Fruit fly (Drosophila melanogaster) whole organism, prepupa: ENCODE results near the gene AstC.

Experiments used
- Blimp-1 ChIP-seq: fragments of 200-800 bp; sonication (Bioruptor generic); optimal IDR thresholded peaks from 3 replicates; lab custom pipeline; 2017; ENCODE audit warnings: missing biosample characterization, missing genetic modification characterization, mild to moderate bottlenecking, moderate library complexity, missing genetic modification reagents
- CG10631 ChIP-seq: fragments of 200-800 bp; sonication (Bioruptor generic); optimal IDR thresholded peaks from 2 replicates; lab custom pipeline; 2016; ENCODE audit warnings: missing biosample characterization, missing genetic modification characterization
- CG10669 ChIP-seq: fragments of 200-800 bp; sonication (Bioruptor generic); optimal IDR thresholded peaks from 3 replicates; lab custom pipeline; 2018; ENCODE audit warnings: missing biosample characterization, mild to moderate bottlenecking, missing genetic modification characterization, moderate library complexity
- CG11294 ChIP-seq: fragments of 200-800 bp; sonication (Bioruptor generic); IDR thresholded peaks from 2 replicates; pipeline ENCODE4 v1.3.6; 2022; ENCODE audit warnings: missing biosample characterization, missing genetic modification characterization
- CG11902 ChIP-seq: fragments of 200-800 bp; sonication (Bioruptor generic); optimal IDR thresholded peaks from 3 replicates; lab custom pipeline; 2016; ENCODE audit warnings: missing biosample characterization, missing genetic modification characterization
- CG15336 ChIP-seq: fragments of 200-800 bp; sonication (Bioruptor generic); IDR thresholded peaks from 2 replicates; pipeline ENCODE4 v1.3.6; 2022; ENCODE audit warnings: missing biosample characterization, missing genetic modification characterization
- CG1621 ChIP-seq: fragments of 200-800 bp; sonication (Bioruptor generic); optimal IDR thresholded peaks from 3 replicates; lab custom pipeline; 2018; ENCODE audit warnings: missing biosample characterization, mild to moderate bottlenecking, missing genetic modification characterization
- CG16779 ChIP-seq: fragments of 200-800 bp; sonication (Bioruptor generic); optimal IDR thresholded peaks from 3 replicates; lab custom pipeline; 2017; ENCODE audit warnings: missing biosample characterization, mild to moderate bottlenecking, missing genetic modification characterization
- CG32006 ChIP-seq: fragments of 200-800 bp; sonication (Bioruptor generic); optimal IDR thresholded peaks from 3 replicates; lab custom pipeline; 2017; ENCODE audit warnings: missing biosample characterization, mild to moderate bottlenecking, missing genetic modification characterization
- CG3919 ChIP-seq: fragments of 200-800 bp; sonication (Bioruptor generic); optimal IDR thresholded peaks from 3 replicates; lab custom pipeline; 2016; ENCODE audit warnings: missing biosample characterization, missing genetic modification characterization
- CG6276 ChIP-seq: fragments of 200-800 bp; sonication (Bioruptor generic); optimal IDR thresholded peaks from 2 replicates; lab custom pipeline; 2017; ENCODE audit warnings: missing biosample characterization, mild to moderate bottlenecking, missing genetic modification characterization
- CG6792 ChIP-seq: fragments of 200-800 bp; sonication (Bioruptor generic); optimal IDR thresholded peaks from 3 replicates; lab custom pipeline; 2016; ENCODE audit warnings: missing biosample characterization, missing genetic modification characterization
- CG6808 ChIP-seq: fragments of 200-800 bp; sonication (Bioruptor generic); optimal IDR thresholded peaks from 3 replicates; lab custom pipeline; 2017; ENCODE audit warnings: missing biosample characterization, missing genetic modification characterization, mild to moderate bottlenecking, moderate library complexity, missing genetic modification reagents
- CG7368 ChIP-seq: fragments of 200-800 bp; sonication (Bioruptor generic); optimal IDR thresholded peaks from 3 replicates; lab custom pipeline; 2016; ENCODE audit warnings: missing biosample characterization, missing genetic modification characterization
- CG8119 ChIP-seq: fragments of 200-800 bp; sonication (Bioruptor generic); IDR thresholded peaks from 3 replicates; pipeline ENCODE4 v1.3.6; 2022; ENCODE audit warnings: missing biosample characterization, missing genetic modification characterization
- CG8632 ChIP-seq: fragments of 200-800 bp; sonication (Bioruptor generic); optimal IDR thresholded peaks from 3 replicates; lab custom pipeline; 2016; ENCODE audit warnings: missing biosample characterization, missing genetic modification characterization
- Eip75B ChIP-seq: fragments of 200-800 bp; sonication (Bioruptor generic); optimal IDR thresholded peaks from 3 replicates; lab custom pipeline; 2016; ENCODE audit warnings: missing biosample characterization, missing genetic modification characterization
- Eip78C ChIP-seq: fragments of 200-800 bp; sonication (Bioruptor generic); peaks from one replicate; lab custom pipeline; 2016; ENCODE audit warnings: missing biosample characterization, missing genetic modification characterization
- Eip93F ChIP-seq: fragments of 200-800 bp; sonication (Bioruptor generic); optimal IDR thresholded peaks from 2 replicates; lab custom pipeline; 2016; ENCODE audit warnings: missing biosample characterization, mild to moderate bottlenecking, missing genetic modification characterization
- Ets21C ChIP-seq: fragments of 200-800 bp; sonication (Bioruptor generic); optimal IDR thresholded peaks from 3 replicates; lab custom pipeline; 2016; ENCODE audit warnings: missing biosample characterization, missing genetic modification characterization
- Gug ChIP-seq: fragments of 200-800 bp; sonication (Bioruptor generic); IDR thresholded peaks from 2 replicates; pipeline ENCODE4 v1.3.6; 2022; ENCODE audit warnings: missing biosample characterization, missing genetic modification characterization
- Hr38 ChIP-seq: sonication (Bioruptor generic); optimal IDR thresholded peaks from 2 replicates; lab custom pipeline; 2016; ENCODE audit warnings: missing biosample characterization, missing genetic modification characterization
- Lpt ChIP-seq: fragments of 200-800 bp; sonication (Bioruptor generic); optimal IDR thresholded peaks from 3 replicates; lab custom pipeline; 2016; ENCODE audit warnings: missing biosample characterization, missing genetic modification characterization
- OdsH ChIP-seq: fragments of 200-800 bp; sonication (Bioruptor generic); optimal IDR thresholded peaks from 3 replicates; lab custom pipeline; 2016; ENCODE audit warnings: missing biosample characterization, missing genetic modification characterization
- Smox ChIP-seq: fragments of 200-800 bp; sonication (Bioruptor generic); optimal IDR thresholded peaks from 3 replicates; lab custom pipeline; 2016; ENCODE audit warnings: missing biosample characterization, missing genetic modification characterization
- Sox102F ChIP-seq: fragments of 200-800 bp; sonication (Bioruptor generic); optimal IDR thresholded peaks from 2 replicates; lab custom pipeline; 2016; ENCODE audit warnings: missing biosample characterization, mild to moderate bottlenecking, missing genetic modification characterization
- Sox14 ChIP-seq: fragments of 200-800 bp; sonication (Bioruptor generic); optimal IDR thresholded peaks from 3 replicates; lab custom pipeline; 2016; ENCODE audit warnings: missing biosample characterization, missing genetic modification characterization
- Sox15 ChIP-seq: fragments of 200-800 bp; sonication (Bioruptor generic); optimal IDR thresholded peaks from 3 replicates; lab custom pipeline; 2016; ENCODE audit warnings: missing biosample characterization, missing genetic modification characterization
- achi ChIP-seq: fragments of 200-800 bp; sonication (Bioruptor generic); optimal IDR thresholded peaks from 3 replicates; lab custom pipeline; 2016; ENCODE audit warnings: missing biosample characterization, missing genetic modification characterization
- acj6 ChIP-seq: fragments of 200-800 bp; sonication (Bioruptor generic); optimal IDR thresholded peaks from 3 replicates; lab custom pipeline; 2016; ENCODE audit warnings: missing biosample characterization, missing genetic modification characterization
- cyc ChIP-seq: fragments of 200-800 bp; sonication (Bioruptor generic); optimal IDR thresholded peaks from 3 replicates; lab custom pipeline; 2016; ENCODE audit warnings: missing biosample characterization, missing genetic modification characterization
- dsx ChIP-seq: fragments of 200-800 bp; optimal IDR thresholded peaks from 3 replicates; lab custom pipeline; 2019; ENCODE audit warnings: missing biosample characterization, mild to moderate bottlenecking, missing genetic modification characterization, moderate library complexity; ENCODE audit not compliant: poor library complexity, severe bottlenecking
- eg ChIP-seq: fragments of 200-800 bp; sonication (Bioruptor generic); IDR thresholded peaks from 3 replicates; pipeline ENCODE4 v1.3.6; 2022; ENCODE audit warnings: missing biosample characterization, missing genetic modification characterization
- fd59A ChIP-seq: fragments of 200-800 bp; sonication (Bioruptor generic); optimal IDR thresholded peaks from 2 replicates; lab custom pipeline; 2017; ENCODE audit warnings: missing biosample characterization, mild to moderate bottlenecking, missing genetic modification characterization, missing genetic modification reagents
- fkh ChIP-seq: fragments of 200-800 bp; sonication (Bioruptor generic); optimal IDR thresholded peaks from 3 replicates; lab custom pipeline; 2017; ENCODE audit warnings: missing biosample characterization, mild to moderate bottlenecking, missing genetic modification characterization, moderate library complexity
- net ChIP-seq: fragments of 200-800 bp; sonication (Bioruptor generic); optimal IDR thresholded peaks from 3 replicates; lab custom pipeline; 2016; ENCODE audit warnings: missing biosample characterization, missing genetic modification characterization
- pdm3 ChIP-seq: fragments of 200-800 bp; sonication (Bioruptor generic); optimal IDR thresholded peaks from 3 replicates; lab custom pipeline; 2016; ENCODE audit warnings: missing biosample characterization, missing genetic modification characterization
- salr ChIP-seq, 2 experiments: fragments of 200-800 bp; sonication (Bioruptor generic); optimal IDR thresholded peaks; 3 replicates each; lab custom pipeline; 2016 to 2018; ENCODE audit warnings: missing biosample characterization in 2 of 2, missing genetic modification characterization in 2 of 2, mild to moderate bottlenecking in 1 of 2
- spab ChIP-seq: fragments of 200-800 bp; sonication (Bioruptor generic); optimal IDR thresholded peaks from 2 replicates; lab custom pipeline; 2017; ENCODE audit warnings: missing biosample characterization, mild to moderate bottlenecking, missing genetic modification characterization, missing genetic modification reagents
- ss ChIP-seq, 2 experiments: fragments of 200-800 bp; sonication (Bioruptor generic); optimal IDR thresholded peaks; 2 replicates in 1 of 2; 3 replicates in 1 of 2; lab custom pipeline; 2017 to 2018; ENCODE audit warnings: mild to moderate bottlenecking in 2 of 2, missing biosample characterization in 2 of 2, missing genetic modification characterization in 2 of 2, moderate library complexity in 1 of 2
- svp ChIP-seq: fragments of 200-800 bp; sonication (Bioruptor generic); peaks from one replicate; lab custom pipeline; 2016; ENCODE audit warnings: missing biosample characterization, missing genetic modification characterization

AstC gene

DNA sequence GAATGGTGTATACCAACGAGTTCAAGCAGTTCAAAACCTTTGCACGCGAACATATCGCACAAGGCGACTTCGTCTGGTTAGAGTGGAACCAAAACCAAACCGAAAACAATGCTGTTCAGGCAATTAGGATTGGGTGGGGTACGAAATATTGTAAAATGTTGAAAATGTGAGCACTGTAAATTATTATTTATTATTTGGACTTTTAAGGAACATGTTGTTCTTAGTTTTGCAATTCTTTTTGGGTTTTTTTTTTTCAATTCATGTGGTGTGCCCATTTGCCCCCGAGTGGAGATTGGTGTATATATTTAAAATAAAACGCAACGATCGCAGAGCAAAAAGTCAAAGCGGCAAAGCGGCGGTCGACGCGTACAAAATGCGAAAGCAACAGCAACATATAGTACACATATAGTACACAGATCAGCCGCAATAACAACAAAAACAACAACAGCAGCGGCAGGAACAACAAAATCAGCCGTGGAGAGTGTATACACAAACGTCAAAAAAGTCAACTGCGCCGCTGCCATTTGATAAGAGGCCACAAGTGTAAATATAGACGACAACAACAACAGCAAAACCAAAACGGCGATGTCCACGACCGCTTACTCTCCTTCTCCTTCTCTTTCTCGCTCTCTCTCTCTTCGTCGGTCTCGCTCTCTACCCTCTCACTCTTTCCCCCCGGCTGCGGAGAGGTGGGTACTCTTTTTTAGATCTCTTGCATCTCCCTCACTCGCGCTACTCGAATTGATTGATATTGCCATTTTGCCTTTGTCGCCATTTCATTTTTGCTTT lies 36.3 kb downstream of the AstC start (continued):
- TF ChIP-seq OdsH (GFP tag; lab: Kevin White, UChicago) = peak; percentile 78
- peak; percentile 76 for TF ChIP-seq CG6792
- TF ChIP-seq CG15336 (GFP tag; lab: Robert Waterston, UW) = peak; percentile 81
- TF ChIP-seq CG7368 (GFP tag; lab: Kevin White, UChicago) = peak; percentile 4
- peak; percentile 44 to 61 for TF ChIP-seq ss (GFP tag; optimal IDR thresholded peaks at IDR 0.05; lab: Kevin White, UChicago)
- peak; percentile 79 for TF ChIP-seq acj6 (GFP tag; lab: Kevin White, UChicago)
- TF ChIP-seq Lpt (GFP tag; lab: Kevin White, UChicago) = peak; percentile 66
- TF ChIP-seq Sox102F = peak; percentile 82
- TF ChIP-seq Sox14 (GFP tag; lab: Kevin White, UChicago) = peak; percentile 66
- TF ChIP-seq CG1621 (tag; lab: Kevin White, UChicago) = peak; percentile 39
- peak; percentile 66 for TF ChIP-seq CG16779 (tag; lab: Kevin White, UChicago)
- no peak for TF ChIP-seq fd59A (GFP tag; lab: Kevin White, UChicago)
- TF ChIP-seq salr (GFP tag; optimal IDR thresholded peaks at IDR 0.05; lab: Kevin White, UChicago) = peak in 1 of 2 experiments; percentile 37
- peak; percentile 49 for TF ChIP-seq CG11902 (GFP tag; lab: Kevin White, UChicago)
- peak; percentile 53 for TF ChIP-seq CG6808
- peak; percentile 52 for TF ChIP-seq net (GFP tag; lab: Kevin White, UChicago)
- peak; percentile 99 for TF ChIP-seq svp (GFP tag; lab: Kevin White, UChicago)
- TF ChIP-seq CG8632 = peak; percentile 47
- TF ChIP-seq CG6276 (GFP tag; lab: Kevin White, UChicago) = peak; percentile 68
- TF ChIP-seq CG10631 (GFP tag; lab: Kevin White, UChicago) = peak; percentile 67
- peak; percentile 30 for TF ChIP-seq spab
- TF ChIP-seq CG8119 (GFP tag; lab: Robert Waterston, UW) = peak; percentile 83
- TF ChIP-seq cyc (GFP tag; lab: Kevin White, UChicago) = peak; percentile 64
- TF ChIP-seq CG32006 (GFP tag; lab: Kevin White, UChicago) = peak; percentile 75
- TF ChIP-seq Eip93F (GFP tag; lab: Kevin White, UChicago) = peak; percentile 66
- no peak for TF ChIP-seq Hr38
- TF ChIP-seq pdm3 (GFP tag; lab: Kevin White, UChicago) = peak; percentile 79
- TF ChIP-seq Eip78C = peak; percentile 79
- peak; percentile 32 for TF ChIP-seq Eip75B (GFP tag; lab: Kevin White, UChicago)
- TF ChIP-seq Blimp-1 (GFP tag; lab: Kevin White, UChicago) = no peak
- TF ChIP-seq Ets21C (GFP tag; lab: Kevin White, UChicago) = peak; percentile 69
- peak; percentile 31 for TF ChIP-seq CG3919
- no peak; the same call in 1 of the 2 replicates for TF ChIP-seq CG11294 (GFP tag; lab: Robert Waterston, UW)
- TF ChIP-seq Gug = peak; percentile 51
- TF ChIP-seq Sox15 (GFP tag; lab: Kevin White, UChicago) = peak; percentile 46
- peak; percentile 48 for TF ChIP-seq dsx (GFP tag; lab: Kevin White, UChicago)
- TF ChIP-seq achi (GFP tag; lab: Kevin White, UChicago) = peak; percentile 63
- TF ChIP-seq Smox = peak; percentile 85
- TF ChIP-seq CG10669 (GFP tag; lab: Kevin White, UChicago) = peak; percentile 6
- TF ChIP-seq, all 60 proteins: peak for 52

DNA sequence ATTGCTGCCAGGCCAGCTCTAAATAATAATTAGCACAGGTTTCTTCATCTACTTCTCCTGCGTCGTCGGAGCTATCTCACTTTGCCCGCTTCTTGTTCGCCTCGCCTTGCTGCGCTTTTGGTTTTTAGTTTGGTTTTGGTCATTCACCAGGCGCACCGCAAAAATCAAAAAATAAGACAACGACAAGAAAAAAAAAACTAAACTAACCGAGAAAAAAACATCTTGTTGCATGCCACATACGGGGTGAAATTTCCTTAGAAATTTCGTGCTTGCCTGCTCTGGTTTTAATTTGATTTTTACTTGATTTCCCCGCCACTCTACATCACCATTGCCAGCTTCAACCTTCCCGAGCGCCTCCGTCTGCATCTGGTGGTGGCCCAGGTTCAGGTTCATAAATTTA lies 39.4 kb downstream of the AstC start:
- TF ChIP-seq Hr38 (no peak), CG15336 (GFP tag; lab: Robert Waterston, UW) (peak; percentile 41), CG8119 (GFP tag; lab: Robert Waterston, UW) (peak; percentile 43; the same call in 1 of the 3 replicates), CG11902 (GFP tag; lab: Kevin White, UChicago) (no peak), fkh (GFP tag; lab: Kevin White, UChicago) (no peak), Gug (no peak), eg (GFP tag; lab: Robert Waterston, UW) (peak; percentile 53; the same call in 1 of the 3 replicates), Blimp-1 (GFP tag; lab: Kevin White, UChicago) (no peak), Sox15 (GFP tag; lab: Kevin White, UChicago) (no peak), CG6276 (GFP tag; lab: Kevin White, UChicago) (peak; percentile 55), pdm3 (GFP tag; lab: Kevin White, UChicago) (no peak), CG32006 (GFP tag; lab: Kevin White, UChicago) (peak; percentile 12), fd59A (GFP tag; lab: Kevin White, UChicago) (no peak), CG3919 (no peak), net (GFP tag; lab: Kevin White, UChicago) (no peak)
- TF ChIP-seq, all 60 proteins: peak for 5
